Fruit fly (Drosophila melanogaster) whole organism, embryonic: ENCODE measurements around the gene mus301.

Source experiments
- Ada2b ChIP-seq: fragments of 200-800 bp; sonication (Bioruptor generic); IDR thresholded peaks from 2 replicates; pipeline ENCODE4 v1.3.6; 2022; ENCODE audit warnings: missing biosample characterization, missing genetic modification characterization
- Aef1 ChIP-seq: fragments of 200-800 bp; sonication (Bioruptor generic); IDR thresholded peaks from 3 replicates; pipeline ENCODE4 v1.3.6; 2022; ENCODE audit warnings: missing biosample characterization, missing genetic modification characterization
- Awh ChIP-seq: fragments of 200-800 bp; sonication (Bioruptor generic); IDR thresholded peaks from 2 replicates; pipeline ENCODE4, ENCODE4 v1.3.6; 2022; ENCODE audit warnings: missing biosample characterization, missing genetic modification characterization
- CG11247 ChIP-seq: fragments of 200-800 bp; sonication (Bioruptor generic); IDR thresholded peaks from 2 replicates; pipeline ENCODE4 v1.3.6; 2022; ENCODE audit warnings: missing biosample characterization, missing genetic modification characterization
- CG12744 ChIP-seq: fragments of 200-800 bp; sonication (Bioruptor generic); optimal IDR thresholded peaks from 2 replicates; lab custom pipeline; 2016; ENCODE audit warnings: missing biosample characterization, missing genetic modification characterization
- CG13775 ChIP-seq: fragments of 200-800 bp; sonication (Bioruptor generic); optimal IDR thresholded peaks from 3 replicates; lab custom pipeline; 2017; ENCODE audit warnings: missing biosample characterization, mild to moderate bottlenecking, missing genetic modification characterization
- CG15269 ChIP-seq: fragments of 200-800 bp; sonication (Bioruptor generic); optimal IDR thresholded peaks from 2 replicates; lab custom pipeline; 2018; ENCODE audit warnings: missing biosample characterization, mild to moderate bottlenecking, missing genetic modification characterization, moderate library complexity
- CG15601 ChIP-seq: fragments of 200-800 bp; sonication (Bioruptor generic); optimal IDR thresholded peaks from 3 replicates; lab custom pipeline; 2019; ENCODE audit warnings: missing biosample characterization, mild to moderate bottlenecking, missing genetic modification characterization, moderate library complexity
- CG1602 ChIP-seq: fragments of 200-800 bp; sonication (Bioruptor generic); optimal IDR thresholded peaks from 3 replicates; lab custom pipeline; 2016; ENCODE audit warnings: missing biosample characterization, missing genetic modification characterization
- CG31388 ChIP-seq: fragments of 200-800 bp; sonication (Bioruptor generic); optimal IDR thresholded peaks from 2 replicates; lab custom pipeline; 2016; ENCODE audit warnings: missing biosample characterization, missing genetic modification characterization
- CG3281 ChIP-seq: fragments of 200-800 bp; sonication (Bioruptor generic); optimal IDR thresholded peaks from 3 replicates; lab custom pipeline; 2017; ENCODE audit warnings: missing biosample characterization, mild to moderate bottlenecking, missing genetic modification characterization
- CG34376 ChIP-seq: fragments of 200-800 bp; sonication (Bioruptor generic); optimal IDR thresholded peaks from 2 replicates; lab custom pipeline; 2018; ENCODE audit warnings: missing biosample characterization, mild to moderate bottlenecking, missing genetic modification characterization
- CG42726 ChIP-seq: fragments of 200-800 bp; sonication (Bioruptor generic); IDR thresholded peaks from 2 replicates; pipeline ENCODE4 v1.3.6; 2022; ENCODE audit warnings: missing biosample characterization, missing genetic modification characterization; ENCODE audit not compliant: partially characterized antibody
- CG4282 ChIP-seq: fragments of 200-800 bp; sonication (Bioruptor generic); optimal IDR thresholded peaks from 2 replicates; lab custom pipeline; 2016; ENCODE audit warnings: missing biosample characterization, missing genetic modification characterization
- CG7928 ChIP-seq: fragments of 200-800 bp; sonication (Bioruptor generic); optimal IDR thresholded peaks from 2 replicates; lab custom pipeline; 2017; ENCODE audit warnings: missing biosample characterization, mild to moderate bottlenecking, missing genetic modification characterization
- CG8089 ChIP-seq: fragments of 200-800 bp; sonication (Bioruptor generic); optimal IDR thresholded peaks from 3 replicates; lab custom pipeline; 2016; ENCODE audit warnings: missing biosample characterization, missing genetic modification characterization
- CG8924 ChIP-seq: fragments of 200-800 bp; optimal IDR thresholded peaks from 3 replicates; lab custom pipeline; 2019; ENCODE audit warnings: missing biosample characterization, mild to moderate bottlenecking, missing genetic modification characterization, moderate library complexity
- CG9876 ChIP-seq: fragments of 200-800 bp; sonication (Bioruptor generic); optimal IDR thresholded peaks from 2 replicates; lab custom pipeline; 2016; ENCODE audit warnings: missing biosample characterization, missing genetic modification characterization
- Camta ChIP-seq: fragments of 200-800 bp; sonication (Bioruptor generic); optimal IDR thresholded peaks from 2 replicates; lab custom pipeline; 2016; ENCODE audit warnings: missing biosample characterization, missing genetic modification characterization
- CoRest ChIP-seq: fragments of 200-800 bp; sonication (Bioruptor generic); optimal IDR thresholded peaks from 3 replicates; lab custom pipeline; 2018; ENCODE audit warnings: missing biosample characterization, mild to moderate bottlenecking, missing genetic modification characterization, moderate library complexity
- D ChIP-seq, 2 experiments: fragments of 200-800 bp in 1 of 2; fragments of >200 bp in 1 of 2; sonication (Bioruptor generic) in 1 of 2; optimal IDR thresholded peaks; 2 replicates in 1 of 2; 3 replicates in 1 of 2; lab custom pipeline; 2017; ENCODE audit warnings: mild to moderate bottlenecking in 1 of 2, missing biosample characterization in 1 of 2, missing genetic modification characterization in 1 of 2, missing genetic modification reagents in 1 of 2
- Eip74EF ChIP-seq, 2 experiments: fragments of 200-800 bp in 1 of 2; fragments of >200 bp in 1 of 2; sonication (Bioruptor generic) in 1 of 2; optimal IDR thresholded peaks; 2 replicates each; lab custom pipeline; 2017 to 2019; ENCODE audit warnings: missing biosample characterization in 2 of 2, missing genetic modification characterization in 2 of 2, mild to moderate bottlenecking in 1 of 2, moderate library complexity in 1 of 2
- Fer2 ChIP-seq: fragments of 200-800 bp; sonication (Bioruptor generic); optimal IDR thresholded peaks from 2 replicates; lab custom pipeline; 2018; ENCODE audit warnings: missing biosample characterization, mild to moderate bottlenecking, missing genetic modification characterization, moderate library complexity
- Fer3 ChIP-seq: fragments of 200-800 bp; sonication (Bioruptor generic); optimal IDR thresholded peaks from 2 replicates; lab custom pipeline; 2018; ENCODE audit warnings: missing biosample characterization, mild to moderate bottlenecking, missing genetic modification characterization, moderate library complexity
- HmgZ ChIP-seq: fragments of 200-800 bp; sonication (Bioruptor generic); optimal IDR thresholded peaks from 2 replicates; lab custom pipeline; 2018; ENCODE audit warnings: missing biosample characterization, mild to moderate bottlenecking, missing genetic modification characterization
- MBD-R2 ChIP-seq: fragments of 200-800 bp; sonication (Bioruptor generic); IDR thresholded peaks from 2 replicates; pipeline ENCODE4 v1.3.6; 2022; ENCODE audit warnings: missing biosample characterization, missing genetic modification characterization
- Med ChIP-seq: fragments of 200-800 bp; sonication (Bioruptor generic); peaks from one replicate; lab custom pipeline; 2016; ENCODE audit warnings: missing biosample characterization, missing genetic modification characterization, mild to moderate bottlenecking, inconsistent platforms, moderate library complexity
- Optix ChIP-seq: fragments of 200-800 bp; sonication (Bioruptor generic); IDR thresholded peaks from 3 replicates; pipeline ENCODE4 v1.3.6; 2022; ENCODE audit warnings: missing biosample characterization, missing genetic modification characterization
- Pdp1 ChIP-seq, 2 experiments: fragments of 200-800 bp; sonication (Bioruptor generic); optimal IDR thresholded peaks; 3 replicates each; lab custom pipeline; 2016; ENCODE audit warnings: missing biosample characterization in 2 of 2, missing genetic modification characterization in 2 of 2, mild to moderate bottlenecking in 1 of 2, moderate library complexity in 1 of 2
- Stat92E ChIP-seq, 3 experiments: fragments of >200 bp in 2 of 3; fragments of 200-800 bp in 1 of 3; sonication (Bioruptor generic) in 1 of 3; optimal IDR thresholded peaks; 2 replicates each; lab custom pipeline; 2017 to 2019; ENCODE audit warnings: missing biosample characterization in 3 of 3, missing genetic modification characterization in 3 of 3, mild to moderate bottlenecking in 1 of 3, moderate library complexity in 1 of 3
- Taf1 ChIP-seq: fragments of 200-800 bp; sonication (Bioruptor generic); IDR thresholded peaks from 2 replicates; pipeline ENCODE4 v1.3.6; 2022; ENCODE audit warnings: missing biosample characterization, missing genetic modification characterization
- Usf ChIP-seq: fragments of 200-800 bp; sonication (Bioruptor generic); optimal IDR thresholded peaks from 2 replicates; lab custom pipeline; 2017; ENCODE audit warnings: missing genotype, missing biosample characterization, missing genetic modification characterization
- bowl ChIP-seq: fragments of 200-800 bp; sonication (Bioruptor generic); IDR thresholded peaks from 2 replicates; pipeline ENCODE4 v1.3.6; 2022; ENCODE audit warnings: missing biosample characterization, missing genetic modification characterization
- chn ChIP-seq: fragments of 200-800 bp; sonication (Bioruptor generic); optimal IDR thresholded peaks from 2 replicates; lab custom pipeline; 2016; ENCODE audit warnings: missing biosample characterization, missing genetic modification characterization
- dm ChIP-seq: fragments of 200-800 bp; sonication (Bioruptor generic); optimal IDR thresholded peaks from 3 replicates; lab custom pipeline; 2016; ENCODE audit warnings: missing biosample characterization, missing genetic modification characterization
- eve ChIP-seq, 2 experiments: fragments of >200 bp; optimal IDR thresholded peaks; 2 replicates each; lab custom pipeline; 2017; ENCODE audit warnings: missing biosample characterization in 2 of 2, missing genetic modification characterization in 2 of 2
- fd102C ChIP-seq: fragments of 200-800 bp; sonication (Bioruptor generic); optimal IDR thresholded peaks from 2 replicates; lab custom pipeline; 2018; ENCODE audit warnings: missing biosample characterization, mild to moderate bottlenecking, missing genetic modification characterization, moderate library complexity
- ftz-f1 ChIP-seq: fragments of 200-800 bp; sonication (Bioruptor generic); optimal IDR thresholded peaks from 2 replicates; lab custom pipeline; 2016; ENCODE audit warnings: missing biosample characterization, missing genetic modification characterization
- gro ChIP-seq: fragments of 200-800 bp; sonication (Bioruptor generic); optimal IDR thresholded peaks from 2 replicates; lab custom pipeline; 2016; ENCODE audit warnings: missing biosample characterization, missing genetic modification characterization
- ham ChIP-seq: fragments of 200-800 bp; sonication (Bioruptor generic); IDR thresholded peaks from 2 replicates; pipeline ENCODE4 v1.3.6; 2022; ENCODE audit warnings: missing biosample characterization, missing genetic modification characterization
- phol ChIP-seq: fragments of 200-800 bp; sonication (Bioruptor generic); optimal IDR thresholded peaks from 3 replicates; lab custom pipeline; 2018; ENCODE audit warnings: missing biosample characterization, mild to moderate bottlenecking, missing genetic modification characterization, moderate library complexity
- pros ChIP-seq: fragments of 200-800 bp; sonication (Bioruptor generic); optimal IDR thresholded peaks from 3 replicates; lab custom pipeline; 2019; ENCODE audit warnings: missing biosample characterization, mild to moderate bottlenecking, missing genetic modification characterization, moderate library complexity
- ro ChIP-seq: fragments of 200-800 bp; sonication (Bioruptor generic); IDR thresholded peaks from 2 replicates; pipeline ENCODE4 v1.3.6; 2022; ENCODE audit warnings: missing biosample characterization, missing genetic modification characterization
- sug ChIP-seq: fragments of 200-800 bp; optimal IDR thresholded peaks from 2 replicates; lab custom pipeline; 2019; ENCODE audit warnings: missing biosample characterization, mild to moderate bottlenecking, missing genetic modification characterization, moderate library complexity
- tgo ChIP-seq: fragments of 200-800 bp; sonication (Bioruptor generic); IDR thresholded peaks from 3 replicates; pipeline ENCODE4 v1.3.6; 2022; ENCODE audit warnings: missing biosample characterization, missing genetic modification characterization
- tin ChIP-seq: fragments of 200-800 bp; sonication (Bioruptor generic); optimal IDR thresholded peaks from 3 replicates; lab custom pipeline; 2016; ENCODE audit warnings: missing biosample characterization, missing genetic modification characterization
- tna ChIP-seq: fragments of 200-800 bp; sonication (Bioruptor generic); IDR thresholded peaks from 2 replicates; pipeline ENCODE4 v1.3.6; 2022; ENCODE audit warnings: missing biosample characterization, missing genetic modification characterization; ENCODE audit not compliant: partially characterized antibody
- vnd ChIP-seq: fragments of 200-800 bp; sonication (Bioruptor generic); IDR thresholded peaks from 3 replicates; pipeline ENCODE4 v1.3.6; 2022; ENCODE audit warnings: missing biosample characterization, missing genetic modification characterization; ENCODE audit not compliant: partially characterized antibody

mus301 gene

dm6 chr3L:8186627-8187396 is 49.2 kb downstream of the mus301 start, which contains the start of the genes ERR and Atg18a (continued):
- TF ChIP-seq fd102C (GFP tag; lab: Kevin White, UChicago) (no peak), CG34376 (GFP tag; lab: Kevin White, UChicago) (peak; percentile 57), CG4282 (peak; percentile 4), eve (GFP tag; optimal IDR thresholded peaks at IDR 0.05; lab: Kevin White, UChicago) (no peak), CG42726 (GFP tag; lab: Robert Waterston, UW) (peak; percentile 14; the same call in 1 of the 2 replicates), Fer2 (tag; lab: Kevin White, UChicago) (peak; percentile 82), Taf1 (GFP tag; lab: Robert Waterston, UW) (peak; percentile 78), CG11247 (GFP tag; lab: Robert Waterston, UW) (peak; percentile 80), Ada2b (GFP tag; lab: Robert Waterston, UW) (peak; percentile 78), HmgZ (tag; lab: Kevin White, UChicago) (peak; percentile 87), CG12744 (GFP tag; lab: Kevin White, UChicago) (peak; percentile 63), Fer3 (tag; lab: Kevin White, UChicago) (peak; percentile 82), ftz-f1 (peak; percentile 46), chn (GFP tag; lab: Kevin White, UChicago) (peak; percentile 87), CG7928 (peak; percentile 100), dm (peak; percentile 69), Pdp1 (GFP tag; optimal IDR thresholded peaks at IDR 0.05; lab: Kevin White, UChicago) (peak; percentile 61 to 89), CG13775 (GFP tag; lab: Kevin White, UChicago) (peak; percentile 90), CG15601 (peak; percentile 87), Eip74EF (GFP tag; optimal IDR thresholded peaks at IDR 0.05; lab: Kevin White, UChicago) (no peak), pros (no peak), bowl (GFP tag; lab: Robert Waterston, UW) (no peak), D (optimal IDR thresholded peaks at IDR 0.05; lab: Kevin White, UChicago) (peak; percentile 39), D (GFP tag; optimal IDR thresholded peaks at IDR 0.05; lab: Kevin White, UChicago) (peak; percentile 79), CG9876 (GFP tag; lab: Kevin White, UChicago) (peak; percentile 80), CG31388 (GFP tag; lab: Kevin White, UChicago) (peak; percentile 41), tgo (peak; percentile 85), Camta (GFP tag; lab: Kevin White, UChicago) (peak; percentile 56), tna (GFP tag; lab: Robert Waterston, UW) (no peak), CG1602 (GFP tag; lab: Kevin White, UChicago) (peak; percentile 89), vnd (GFP tag; lab: Robert Waterston, UW) (peak; percentile 60; the same call in 2 of the 3 replicates), tin (GFP tag; lab: Kevin White, UChicago) (peak; percentile 82), Usf (GFP tag; lab: Kevin White, UChicago) (peak; percentile 88), Aef1 (GFP tag; lab: Robert Waterston, UW) (peak; percentile 91), MBD-R2 (GFP tag; lab: Robert Waterston, UW) (peak; percentile 76), CoRest (peak; percentile 92), Awh (GFP tag; lab: Robert Waterston, UW) (peak; percentile 61), Med (GFP tag; lab: Kevin White, UChicago) (peak; percentile 97), CG8924 (peak; percentile 82), gro (GFP tag; lab: Kevin White, UChicago) (peak; percentile 66), CG3281 (GFP tag; lab: Kevin White, UChicago) (peak; percentile 87), ham (GFP tag; lab: Robert Waterston, UW) (peak; percentile 49), phol (tag; lab: Kevin White, UChicago) (peak; percentile 90), Stat92E (GFP tag; optimal IDR thresholded peaks at IDR 0.05; lab: Kevin White, UChicago) (peak in 1 of 3 experiments; percentile 7), sug (tag; lab: Kevin White, UChicago) (peak; percentile 89), Optix (GFP tag; lab: Robert Waterston, UW) (peak; percentile 61; the same call in 2 of the 3 replicates), CG15269 (tag; lab: Kevin White, UChicago) (peak; percentile 85), ro (GFP tag; lab: Robert Waterston, UW) (peak; percentile 62; the same call in 1 of the 2 replicates), CG8089 (GFP tag; lab: Kevin White, UChicago) (peak; percentile 76)
